Worm (Caenorhabditis elegans) whole organism, midembryonic: ENCODE measurements around the gene K12H6.8.

ENCODE experiments used
- T22C8.4 ChIP-seq: fragments of 200-800 bp; sonication (Bioruptor generic); IDR thresholded peaks from 2 replicates; pipeline ENCODE4 v1.3.6; 2022; ENCODE audit warnings: missing genetic modification characterization, missing compliant biosample characterization
- cog-1 ChIP-seq: sonication (generic microtip); optimal IDR thresholded peaks from 2 replicates; lab custom pipeline; 2016; ENCODE audit warnings: missing genetic modification characterization, missing compliant biosample characterization
- flt-1 ChIP-seq: fragments of 200-800 bp; sonication (Bioruptor generic); IDR thresholded peaks from 2 replicates; pipeline ENCODE4 v1.3.6; 2022; ENCODE audit warnings: missing genetic modification characterization, missing compliant biosample characterization
- klf-2 ChIP-seq: fragments of 200-800 bp; sonication (Bioruptor generic); conservative IDR thresholded peaks from 2 replicates; pipeline ENCODE4 v1.3.6; 2022; ENCODE audit warnings: missing genetic modification reagents, missing genetic modification characterization, missing compliant biosample characterization
- med-1 ChIP-seq: sonication (generic microtip); optimal IDR thresholded peaks from 2 replicates; lab custom pipeline; 2017; ENCODE audit warnings: missing genetic modification characterization, mild to moderate bottlenecking, missing compliant biosample characterization, antibody characterized with exemption, missing genetic modification reagents; ENCODE audit not compliant: insufficient read depth
- ref-1 ChIP-seq: fragments of 200-800 bp; sonication (Bioruptor generic); conservative IDR thresholded peaks from 2 replicates; pipeline ENCODE4 v1.3.6; 2022; ENCODE audit warnings: missing genetic modification reagents, missing genetic modification characterization, missing compliant biosample characterization
- tab-1 ChIP-seq: fragments of 200-800 bp; sonication (Bioruptor generic); IDR thresholded peaks from 2 replicates; pipeline ENCODE4 v1.3.6; 2022; ENCODE audit warnings: missing genetic modification characterization, missing compliant biosample characterization
- ztf-23 ChIP-seq: fragments of 200-800 bp; sonication (Bioruptor generic); IDR thresholded peaks from 2 replicates; pipeline ENCODE4 v1.3.6; 2022; ENCODE audit warnings: missing genetic modification reagents, missing genetic modification characterization, missing compliant biosample characterization
- ztf-29 ChIP-seq: fragments of 200-800 bp; sonication (Bioruptor generic); IDR thresholded peaks from 2 replicates; pipeline ENCODE4 v1.3.6; 2022; ENCODE audit warnings: missing genetic modification reagents, missing genetic modification characterization, missing compliant biosample characterization

K12H6.8 gene

DNA sequence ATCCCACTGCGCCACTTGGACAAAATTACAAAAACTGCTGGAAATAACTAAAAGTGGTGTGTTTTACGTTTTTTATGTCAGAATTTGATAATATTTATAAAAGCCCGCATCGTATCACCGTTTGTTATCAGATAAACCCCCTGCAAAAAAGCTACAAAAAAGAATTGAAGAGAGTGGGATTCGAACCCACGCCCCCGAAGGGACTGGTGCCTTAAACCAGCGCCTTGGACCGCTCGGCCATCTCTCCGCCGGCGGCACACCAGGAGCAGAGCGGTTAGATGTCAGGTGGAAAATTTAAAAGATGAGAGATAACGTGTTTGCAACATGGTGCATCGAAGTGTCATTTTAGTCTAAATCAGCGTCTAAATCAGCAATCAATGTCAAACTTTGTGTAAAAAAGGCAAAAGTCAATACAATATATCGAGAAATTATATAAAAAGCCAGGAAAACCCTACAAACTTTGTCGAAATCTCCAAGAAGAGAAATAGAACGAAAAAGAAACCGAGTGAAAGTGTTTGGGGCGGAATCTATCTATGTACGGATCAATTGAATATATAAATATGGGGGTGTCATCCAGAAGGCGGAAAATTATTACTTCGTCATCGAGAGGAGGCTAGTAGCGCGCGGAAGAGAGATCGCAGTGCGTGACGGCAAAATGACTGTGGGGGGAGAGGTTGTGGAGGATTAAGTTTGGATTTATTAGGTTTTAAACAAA, 33.8 kb downstream of the K12H6.8 start:
- TF ChIP-seq ztf-23 (GFP tag; lab: Robert Waterston, UW) (0 out of 2 replicates have a peak, but pooled peaks have one; percentile 7), med-1 (GFP tag; lab: Kevin White, UChicago) (no peak), tab-1 (0 out of 2 replicates have a peak, but pooled peaks have one; percentile 46), flt-1 (0 out of 2 replicates have a peak, but pooled peaks have one; percentile 57)

- no peak for TF ChIP-seq med-1 (GFP tag; lab: Kevin White, UChicago)
- TF ChIP-seq T22C8.4: no peak
- peak; percentile 8; the same call in 1 of the 2 replicates for TF ChIP-seq ztf-29 (GFP tag; lab: Robert Waterston, UW)
- TF ChIP-seq klf-2: no peak
- TF ChIP-seq tab-1: no peak
- no peak for TF ChIP-seq ztf-23 (GFP tag; lab: Robert Waterston, UW)
Observed at ce11 chrII:2862557-2863035, 34.9 kb downstream of the K12H6.8 start.

ce11 chrII:2864229-2864628, 36.5 kb downstream of the K12H6.8 start, which contains the start of gene Y110A2AL.5:
Gene Y110A2AL.5 (plus strand): TSS chrII:2864529.
- no peak for TF ChIP-seq cog-1 (tag; lab: Kevin White, UChicago)
- no peak for TF ChIP-seq ref-1 (GFP tag; lab: Robert Waterston, UW)
- no peak for TF ChIP-seq ztf-23 (GFP tag; lab: Robert Waterston, UW)
- TF ChIP-seq tab-1: no peak

- no peak for TF ChIP-seq cog-1 (tag; lab: Kevin White, UChicago)
- no peak for TF ChIP-seq flt-1
- TF ChIP-seq med-1 (GFP tag; lab: Kevin White, UChicago): no peak
- no peak for TF ChIP-seq ztf-23 (GFP tag; lab: Robert Waterston, UW)
- TF ChIP-seq ztf-29 (GFP tag; lab: Robert Waterston, UW): no peak
- no peak for TF ChIP-seq tab-1
- no peak for TF ChIP-seq ref-1 (GFP tag; lab: Robert Waterston, UW)
- TF ChIP-seq T22C8.4: no peak
- no peak for TF ChIP-seq klf-2
Observed at ce11 chrII:2865355-2865754, 37.7 kb downstream of the K12H6.8 start.

DNA sequence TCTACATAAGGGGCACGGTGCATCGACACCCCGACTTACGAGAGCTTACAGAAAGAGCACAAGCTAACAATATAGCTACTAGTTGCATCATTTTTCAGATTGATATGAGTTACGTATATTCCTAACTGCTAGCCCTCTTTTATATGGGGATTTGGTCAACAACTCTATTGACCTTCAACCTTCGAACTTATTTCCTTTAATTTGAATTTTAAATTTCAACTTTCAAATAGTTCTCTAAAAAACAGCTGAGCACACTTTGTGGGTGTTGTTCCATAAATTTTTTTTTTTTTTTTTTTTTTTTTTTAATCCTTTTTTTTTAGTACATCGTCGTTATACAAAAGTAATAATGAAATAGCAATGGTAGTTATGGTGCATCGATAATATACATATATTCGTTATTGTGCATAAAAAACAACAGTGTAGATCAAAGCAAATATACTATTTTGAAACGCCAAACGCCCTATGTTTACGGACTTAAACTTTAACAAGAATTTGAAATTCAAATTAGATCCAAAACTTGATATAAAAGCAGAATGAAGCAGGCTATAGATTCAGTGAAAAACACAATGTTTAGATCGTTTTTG, 38.9 kb downstream of the K12H6.8 start, which contains the start of the genes Y110A2AL.9 and Y110A2AL.3:
Gene Y110A2AL.9, minus strand, starts transcription at position 101 of the 584 bp plus-strand sequence.
Gene Y110A2AL.3, plus strand, starts transcription at position 534 of the 584 bp plus-strand sequence.
- no peak for TF ChIP-seq med-1 (GFP tag; lab: Kevin White, UChicago)
- TF ChIP-seq flt-1: no peak
- TF ChIP-seq ref-1 (GFP tag; lab: Robert Waterston, UW): no peak
- TF ChIP-seq T22C8.4: no peak
- no peak for TF ChIP-seq ztf-23 (GFP tag; lab: Robert Waterston, UW)
- TF ChIP-seq tab-1: no peak
- TF ChIP-seq cog-1 (tag; lab: Kevin White, UChicago): no peak
- no peak for TF ChIP-seq klf-2
- no peak for TF ChIP-seq ztf-29 (GFP tag; lab: Robert Waterston, UW)

- TF ChIP-seq ref-1 (GFP tag; lab: Robert Waterston, UW): no peak
- no peak for TF ChIP-seq ztf-29 (GFP tag; lab: Robert Waterston, UW)
- TF ChIP-seq ztf-23 (GFP tag; lab: Robert Waterston, UW): no peak
- TF ChIP-seq flt-1: no peak
- no peak for TF ChIP-seq med-1 (GFP tag; lab: Kevin White, UChicago)
- TF ChIP-seq cog-1 (tag; lab: Kevin White, UChicago): no peak
- no peak for TF ChIP-seq T22C8.4
- no peak for TF ChIP-seq klf-2
- no peak for TF ChIP-seq tab-1
Observed at ce11 chrII:2867701-2868100, 40.0 kb downstream of the K12H6.8 start, which contains the start of gene Y110A2AL.2. Gene Y110A2AL.2 (plus strand): TSS chrII:2868001.

DNA sequence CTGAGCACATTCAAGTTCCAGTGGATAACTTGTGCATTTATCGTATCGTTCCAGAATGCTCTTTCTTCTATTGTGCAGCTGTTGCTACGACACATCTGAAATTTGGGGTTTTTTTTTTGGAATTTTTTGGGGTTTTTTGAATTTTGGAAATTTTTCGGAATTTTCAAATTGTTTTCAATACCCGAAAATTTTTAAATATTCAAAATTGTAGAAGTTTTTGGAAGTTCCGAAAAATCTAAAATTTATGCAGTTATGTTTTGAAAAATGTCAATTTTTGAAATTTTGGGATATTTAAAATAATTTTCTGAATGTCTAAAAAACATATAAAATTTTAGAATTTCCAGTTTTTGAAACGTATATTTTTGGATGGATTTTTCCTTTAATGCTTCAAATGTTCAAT, 44.1 kb downstream of the K12H6.8 start, which contains the start of gene Y110A2AL.10:
Gene Y110A2AL.10, minus strand, starts transcription at position 101 of the 400 bp plus-strand sequence.
- TF ChIP-seq cog-1 (tag; lab: Kevin White, UChicago) (no peak), ztf-23 (GFP tag; lab: Robert Waterston, UW) (no peak), tab-1 (no peak), T22C8.4 (no peak), flt-1 (no peak), ztf-29 (GFP tag; lab: Robert Waterston, UW) (no peak), med-1 (GFP tag; lab: Kevin White, UChicago) (no peak), klf-2 (no peak)

DNA sequence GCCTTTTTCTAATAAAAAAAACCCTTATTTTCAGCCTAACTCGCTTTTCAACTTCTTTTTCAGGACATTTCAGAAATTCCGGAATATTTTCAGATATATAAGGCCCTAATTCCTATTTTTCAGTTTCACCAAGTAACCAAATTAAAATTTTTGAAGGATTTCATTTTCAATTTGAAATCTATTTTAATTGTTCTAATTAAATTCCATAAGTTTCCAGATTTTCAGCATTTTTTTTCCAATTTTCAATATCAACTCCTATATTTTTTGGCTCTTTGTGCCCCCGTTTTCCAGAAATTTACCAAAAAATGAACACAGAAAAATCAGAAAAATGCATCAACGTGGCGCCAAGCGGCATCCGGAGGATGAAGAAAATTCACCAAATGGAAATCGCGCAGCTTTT, 47.1 kb downstream of the K12H6.8 start, which contains the start of gene Y110A2AL.1:
Gene Y110A2AL.1, plus strand, starts transcription at position 301 of the 400 bp plus-strand sequence.
- no peak for TF ChIP-seq ztf-23 (GFP tag; lab: Robert Waterston, UW)
